Worm (Caenorhabditis elegans) whole organism, young adult: ENCODE data around the gene Y66D12A.30.

Experiments
- B0035.1 ChIP-seq: sonication (generic microtip); optimal IDR thresholded peaks from 2 replicates; lab custom pipeline; 2016; ENCODE audit warnings: missing genetic modification characterization, mild to moderate bottlenecking, missing compliant biosample characterization, missing genotype, missing genetic modification reagents
- C06A6.2 ChIP-seq: fragments of 200-800 bp; sonication (Bioruptor generic); conservative IDR thresholded peaks from 2 replicates; pipeline ENCODE4 v1.3.6; 2022; ENCODE audit warnings: missing genetic modification characterization, missing compliant biosample characterization
- F10E7.11 ChIP-seq: sonication (generic microtip); optimal IDR thresholded peaks from 2 replicates; lab custom pipeline; 2017; ENCODE audit warnings: mild to moderate bottlenecking, missing genetic modification characterization, moderate library complexity, missing compliant biosample characterization
- F22D6.2 ChIP-seq: sonication (generic microtip); optimal IDR thresholded peaks from 2 replicates; lab custom pipeline; 2016; ENCODE audit warnings: mild to moderate bottlenecking, missing genetic modification characterization, missing compliant biosample characterization
- K11D2.4 ChIP-seq: fragments of 200-800 bp; sonication (Bioruptor generic); IDR thresholded peaks from 2 replicates; pipeline ENCODE4 v1.3.6; 2022; ENCODE audit warnings: missing genetic modification reagents, missing genetic modification characterization, missing compliant biosample characterization
- T07F8.4 ChIP-seq: sonication (generic microtip); optimal IDR thresholded peaks from 2 replicates; lab custom pipeline; 2016; ENCODE audit warnings: mild to moderate bottlenecking, missing genetic modification characterization, moderate library complexity, missing compliant biosample characterization
- Y53G8AR.9 ChIP-seq: fragments of 200-800 bp; sonication (Bioruptor generic); conservative IDR thresholded peaks from 2 replicates; pipeline ENCODE4 v1.3.6; 2022; ENCODE audit warnings: missing genetic modification reagents, missing genetic modification characterization, missing compliant biosample characterization
- Y56A3A.18 ChIP-seq: fragments of 200-800 bp; sonication (Bioruptor generic); IDR thresholded peaks from 2 replicates; pipeline ENCODE4 v1.3.6; 2022; ENCODE audit warnings: missing genetic modification reagents, missing genetic modification characterization, missing compliant biosample characterization
- Y95B8A.8 ChIP-seq: fragments of 200-800 bp; sonication (Bioruptor generic); IDR thresholded peaks from 2 replicates; pipeline ENCODE4 v1.3.6; 2022; ENCODE audit warnings: missing genetic modification reagents, missing genetic modification characterization, missing compliant biosample characterization
- cebp-1 ChIP-seq, 2 experiments: fragments of 200-800 bp in 1 of 2; sonication (Bioruptor generic) in 1 of 2; sonication (generic microtip) in 1 of 2; IDR thresholded peaks in 1 of 2; optimal IDR thresholded peaks in 1 of 2; 2 replicates each; pipeline versions ENCODE4 v1.3.6 to Lab custom; 2017 to 2022; ENCODE audit warnings: missing compliant biosample characterization in 2 of 2, missing genetic modification characterization in 2 of 2, mild to moderate bottlenecking in 1 of 2, missing genetic modification reagents in 1 of 2, moderate library complexity in 1 of 2
- ceh-79 ChIP-seq: sonication (generic microtip); optimal IDR thresholded peaks from 2 replicates; lab custom pipeline; 2017; ENCODE audit warnings: mild to moderate bottlenecking, missing genetic modification characterization, missing compliant biosample characterization
- chd-7 ChIP-seq: sonication (generic microtip); optimal IDR thresholded peaks from 2 replicates; lab custom pipeline; 2016; ENCODE audit warnings: mild to moderate bottlenecking, missing genetic modification characterization, moderate library complexity, missing compliant biosample characterization
- die-1 ChIP-seq: sonication (generic microtip); optimal IDR thresholded peaks from 2 replicates; lab custom pipeline; 2016; ENCODE audit warnings: missing genotype, mild to moderate bottlenecking, missing genetic modification characterization, missing compliant biosample characterization
- dox-1 ChIP-seq: fragments of 200-800 bp; sonication (Bioruptor generic); IDR thresholded peaks from 2 replicates; pipeline ENCODE4 v1.3.6; 2022; ENCODE audit warnings: missing genetic modification reagents, missing genetic modification characterization, missing compliant biosample characterization
- dpl-1 ChIP-seq: fragments of 150-350 bp; optimal IDR thresholded peaks from 2 replicates; lab custom pipeline; 2014; ENCODE audit warnings: missing biosample characterization, missing genetic modification reagents, missing genetic modification characterization
- egl-18 ChIP-seq: fragments of 200-800 bp; sonication (Bioruptor generic); IDR thresholded peaks from 2 replicates; pipeline ENCODE4 v1.3.6; 2022; ENCODE audit warnings: missing genetic modification reagents, missing genetic modification characterization, missing compliant biosample characterization
- him-1 ChIP-seq: sonication (generic microtip); optimal IDR thresholded peaks from 2 replicates; lab custom pipeline; 2016; ENCODE audit warnings: missing genotype, missing genetic modification reagents, missing genetic modification characterization, missing compliant biosample characterization
- lag-1 ChIP-seq: fragments of 200-800 bp; sonication (Bioruptor generic); IDR thresholded peaks from 2 replicates; pipeline ENCODE4 v1.3.6; 2022; ENCODE audit warnings: missing genetic modification reagents, missing genetic modification characterization, missing compliant biosample characterization
- let-607 ChIP-seq, 2 experiments: fragments of 200-800 bp in 1 of 2; sonication (Bioruptor generic) in 1 of 2; sonication (generic microtip) in 1 of 2; optimal IDR thresholded peaks; 2 replicates each; lab custom pipeline; 2016 to 2018; ENCODE audit warnings: mild to moderate bottlenecking in 2 of 2, missing compliant biosample characterization in 2 of 2, missing genetic modification characterization in 2 of 2, moderate library complexity in 2 of 2, missing genotype in 1 of 2
- lin-35 ChIP-seq, 3 experiments: fragments of 150-350 bp in 2 of 3; sonication (generic microtip) in 1 of 3; optimal IDR thresholded peaks; 2 replicates each; lab custom pipeline; 2014 to 2018; ENCODE audit warnings: missing biosample characterization in 3 of 3, missing genetic modification characterization in 3 of 3, missing genetic modification reagents in 3 of 3
- lsl-1 ChIP-seq: fragments of 200-800 bp; sonication (Bioruptor generic); optimal IDR thresholded peaks from 2 replicates; lab custom pipeline; 2018; ENCODE audit warnings: mild to moderate bottlenecking, missing genetic modification characterization, moderate library complexity, missing compliant biosample characterization
- madf-8 ChIP-seq: fragments of 200-800 bp; sonication (Bioruptor generic); conservative IDR thresholded peaks from 2 replicates; pipeline ENCODE4 v1.3.6; 2022; ENCODE audit warnings: missing genetic modification reagents, missing genetic modification characterization, missing compliant biosample characterization
- mes-4 ChIP-seq: sonication (generic microtip); optimal IDR thresholded peaks from 2 replicates; lab custom pipeline; 2016; ENCODE audit warnings: missing genotype, missing genetic modification characterization, missing compliant biosample characterization
- mxl-1 ChIP-seq: sonication (generic microtip); optimal IDR thresholded peaks from 2 replicates; lab custom pipeline; 2016; ENCODE audit warnings: missing genetic modification characterization, missing compliant biosample characterization
- nhr-120 ChIP-seq: fragments of 200-800 bp; sonication (Bioruptor generic); IDR thresholded peaks from 2 replicates; pipeline ENCODE4 v1.3.6; 2022; ENCODE audit warnings: missing genetic modification characterization, missing compliant biosample characterization
- pha-4 ChIP-seq: fragments of 150-350 bp; sonication (generic microtip); optimal IDR thresholded peaks from 2 replicates; lab custom pipeline; 2014; ENCODE audit warnings: missing biosample characterization, missing genetic modification reagents, missing genetic modification characterization
- rec-8 ChIP-seq, 2 experiments: sonication (generic microtip); optimal IDR thresholded peaks; 2 replicates each; lab custom pipeline; 2016; ENCODE audit warnings: mild to moderate bottlenecking in 2 of 2, missing genetic modification characterization in 2 of 2, missing genetic modification reagents in 2 of 2, missing genotype in 2 of 2, missing biosample characterization in 1 of 2, missing compliant biosample characterization in 1 of 2, moderate library complexity in 1 of 2
- tbp1 ChIP-seq: fragments of 200-800 bp; sonication (Bioruptor generic); optimal IDR thresholded peaks from 2 replicates; lab custom pipeline; 2018; ENCODE audit warnings: mild to moderate bottlenecking, missing genetic modification characterization, missing compliant biosample characterization
- tbx-9 ChIP-seq: sonication (generic microtip); optimal IDR thresholded peaks from 2 replicates; lab custom pipeline; 2016; ENCODE audit warnings: borderline replicate concordance, missing genetic modification characterization, inconsistent platforms, missing compliant biosample characterization
- tlf-1 ChIP-seq: fragments of 200-800 bp; sonication (Bioruptor generic); optimal IDR thresholded peaks from 2 replicates; lab custom pipeline; 2018; ENCODE audit warnings: mild to moderate bottlenecking, missing genetic modification characterization, missing compliant biosample characterization
- ztf-22 ChIP-seq: fragments of 200-800 bp; sonication (Bioruptor generic); optimal IDR thresholded peaks from 2 replicates; lab custom pipeline; 2018; ENCODE audit warnings: mild to moderate bottlenecking, missing genetic modification characterization, moderate library complexity, missing compliant biosample characterization
- ztf-25 ChIP-seq: fragments of 200-800 bp; sonication (Bioruptor generic); IDR thresholded peaks from 2 replicates; pipeline ENCODE4 v1.3.6; 2022; ENCODE audit warnings: missing genetic modification reagents, missing genetic modification characterization, missing compliant biosample characterization
- ztf-28 ChIP-seq: fragments of 200-800 bp; sonication (Bioruptor generic); IDR thresholded peaks from 2 replicates; pipeline ENCODE4 v1.3.6; 2022; ENCODE audit warnings: missing genetic modification reagents, missing genetic modification characterization, missing compliant biosample characterization

Gene Y66D12A.30

ce11 chrIII:11632376-11632775 lies 22.7 kb downstream of the Y66D12A.30 start (continued):
- TF ChIP-seq lin-35 (GFP tag; optimal IDR thresholded peaks at IDR 0.05; lab: Kevin White, UChicago) (no peak), madf-8 (no peak), egl-18 (GFP tag; lab: Robert Waterston, UW) (no peak)

- no peak for TF ChIP-seq die-1
- TF ChIP-seq nhr-120 (GFP tag; lab: Robert Waterston, UW): 0 out of 2 replicates have a peak, but pooled peaks have one; percentile 20
Observed at ce11 chrIII:11633444-11633843, 23.8 kb downstream of the Y66D12A.30 start.

- TF ChIP-seq ztf-28 (GFP tag; lab: Robert Waterston, UW) (no peak), F10E7.11 (no peak), lsl-1 (no peak), madf-8 (no peak), lag-1 (GFP tag; lab: Robert Waterston, UW) (no peak), tbx-9 (tag; lab: Kevin White, UChicago) (no peak), dpl-1 (GFP tag; lab: Kevin White, UChicago) (no peak), Y95B8A.8 (no peak), Y56A3A.18 (GFP tag; lab: Robert Waterston, UW) (no peak), K11D2.4 (GFP tag; lab: Robert Waterston, UW) (no peak), ceh-79 (tag; lab: Kevin White, UChicago) (no peak), pha-4 (tag; lab: Kevin White, UChicago) (no peak), ztf-22 (GFP tag; lab: Kevin White, UChicago) (no peak), mxl-1 (no peak), ztf-25 (GFP tag; lab: Robert Waterston, UW) (no peak)
Observed at ce11 chrIII:11635000-11635399, 25.3 kb downstream of the Y66D12A.30 start.

- TF ChIP-seq Y95B8A.8 (no peak), Y53G8AR.9 (GFP tag; lab: Robert Waterston, UW) (no peak), him-1 (tag; lab: Kevin White, UChicago) (no peak), lsl-1 (no peak), tbp1 (GFP tag; lab: Kevin White, UChicago) (no peak), cebp-1 (GFP tag; IDR thresholded peaks at IDR 0.05; lab: Robert Waterston, UW) (no peak), cebp-1 (tag; optimal IDR thresholded peaks at IDR 0.05; lab: Kevin White, UChicago) (no peak), T07F8.4 (tag; lab: Kevin White, UChicago) (no peak), dox-1 (no peak), lin-35 (GFP tag; optimal IDR thresholded peaks at IDR 0.05; lab: Kevin White, UChicago) (no peak), B0035.1 (tag; lab: Kevin White, UChicago) (no peak), tlf-1 (GFP tag; lab: Kevin White, UChicago) (no peak), let-607 (tag; optimal IDR thresholded peaks at IDR 0.05; lab: Kevin White, UChicago) (no peak), C06A6.2 (GFP tag; lab: Robert Waterston, UW) (no peak), F22D6.2 (tag; lab: Kevin White, UChicago) (no peak), mes-4 (tag; lab: Kevin White, UChicago) (no peak), ztf-28 (GFP tag; lab: Robert Waterston, UW) (no peak), chd-7 (tag; lab: Kevin White, UChicago) (no peak), rec-8 (tag; optimal IDR thresholded peaks at IDR 0.05; lab: Kevin White, UChicago) (no peak)
Observed at ce11 chrIII:11636740-11637139, 27.1 kb downstream of the Y66D12A.30 start, which contains the start of gene tbx-33. Gene tbx-33, minus strand, starts transcription at chrIII:11636840.
